Worm (Caenorhabditis elegans): ENCODE data around the gene F29B9.12.

- TF ChIP-seq hmg-4 (GFP tag; optimal IDR thresholded peaks at IDR 0.05) (no peak), hmbx-1 (tag; optimal IDR thresholded peaks at IDR 0.05) (no peak)
Measured at ce11 chrIV:4712376-4712775, 43.0 kb downstream of the F29B9.12 start, which contains the start of gene yars-2.
